Fruit fly (Drosophila melanogaster): ENCODE data around the gene Taf1.

Taf1 gene

DNA sequence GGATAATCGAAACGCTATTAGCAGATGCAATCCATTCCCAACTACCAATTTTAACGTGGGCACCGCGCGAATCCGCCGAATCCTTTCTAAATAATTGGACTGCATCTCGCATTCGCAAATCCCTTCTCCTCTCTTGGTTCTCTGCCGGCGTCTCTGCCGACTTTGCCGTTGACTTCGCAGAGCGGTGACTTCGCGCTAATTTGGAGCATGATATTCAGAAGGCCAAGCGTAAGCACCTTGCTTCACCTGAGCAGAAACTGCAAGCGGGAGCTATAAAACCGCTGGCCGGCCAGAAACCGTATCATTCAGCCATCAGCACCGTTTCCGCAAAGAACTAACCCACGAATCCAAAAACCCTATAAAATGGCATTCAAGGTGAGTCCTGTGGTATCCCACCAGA, 57.1 kb downstream of the Taf1 start, which contains the start of gene Ccp84Aa:
Ccp84Aa (plus strand) TSS at position 301 of the 400 bp plus-strand sequence.
- TF ChIP-seq CG4617 (GFP tag; optimal IDR thresholded peaks at IDR 0.05; ENCODE audit: borderline replicate concordance) (no peak), E2f1 (GFP tag; IDR thresholded peaks at IDR 0.05) (no peak), gro (GFP tag; optimal IDR thresholded peaks at IDR 0.05) (no peak), Dad (GFP tag; optimal IDR thresholded peaks at IDR 0.05) (no peak), fru (optimal IDR thresholded peaks at IDR 0.05) (no peak), ci (GFP tag; IDR thresholded peaks at IDR 0.05) (no peak), CG15073 (GFP tag; optimal IDR thresholded peaks at IDR 0.05) (no peak), CG8478 (optimal IDR thresholded peaks at IDR 0.05) (no peak), CG6272 (GFP tag; IDR thresholded peaks at IDR 0.05) (no peak), HHEX (GFP tag; optimal IDR thresholded peaks at IDR 0.05) (no peak), Vsx1 (GFP tag; optimal IDR thresholded peaks at IDR 0.05) (no peak), CG1647 (GFP tag; optimal IDR thresholded peaks at IDR 0.05) (no peak), Nf-YA (GFP tag; IDR thresholded peaks at IDR 0.05) (no peak), CG17829 (tag; optimal IDR thresholded peaks at IDR 0.05) (no peak), nom (GFP tag; optimal IDR thresholded peaks at IDR 0.05) (no peak), Hmx (GFP tag; optimal IDR thresholded peaks at IDR 0.05) (no peak), Ravus (GFP tag; IDR thresholded peaks at IDR 0.05) (no peak), sob (GFP tag; IDR thresholded peaks at IDR 0.05) (no peak), CG11398 (GFP tag; optimal IDR thresholded peaks at IDR 0.05) (no peak), stwl (tag; optimal IDR thresholded peaks at IDR 0.05) (no peak)

Measured in whole organism, embryonic.